Fruit fly (Drosophila melanogaster) whole organism, embryonic: ENCODE measurements around the gene Cpr65Aw.
A peak's percentile ranks its signal among the peaks of the same experiment; 100 is the strongest.

ENCODE experiments used
- ATbp ChIP-seq: fragments of 200-800 bp; sonication (Bioruptor generic); optimal IDR thresholded peaks from 2 replicates; lab custom pipeline; 2017; ENCODE audit warnings: missing biosample characterization, mild to moderate bottlenecking, missing genetic modification characterization, missing genetic modification reagents
- CG10209 ChIP-seq: fragments of 200-800 bp; sonication (Bioruptor generic); optimal IDR thresholded peaks from 3 replicates; lab custom pipeline; 2017; ENCODE audit warnings: missing biosample characterization, mild to moderate bottlenecking, missing genetic modification characterization, missing genetic modification reagents
- CG11456 ChIP-seq: fragments of 200-800 bp; sonication (Bioruptor generic); IDR thresholded peaks from 3 replicates; pipeline ENCODE4 v1.3.6; 2022; ENCODE audit warnings: missing biosample characterization, missing genetic modification characterization
- CG14050 ChIP-seq: fragments of 200-800 bp; sonication (Bioruptor generic); IDR thresholded peaks from 3 replicates; pipeline ENCODE4 v1.3.6; 2022; ENCODE audit warnings: missing biosample characterization, missing genetic modification characterization
- CG15011 ChIP-seq: fragments of 200-800 bp; sonication (Bioruptor generic); optimal IDR thresholded peaks from 3 replicates; lab custom pipeline; 2018; ENCODE audit warnings: missing biosample characterization, mild to moderate bottlenecking, missing genetic modification characterization
- CG1647 ChIP-seq: fragments of 200-800 bp; sonication (Bioruptor generic); optimal IDR thresholded peaks from 3 replicates; lab custom pipeline; 2016; ENCODE audit warnings: missing biosample characterization, missing genetic modification characterization
- CG16779 ChIP-seq: fragments of 200-800 bp; sonication (Bioruptor generic); IDR thresholded peaks from 2 replicates; pipeline ENCODE4 v1.3.6; 2022; ENCODE audit warnings: missing biosample characterization, missing genetic modification characterization
- CG17912 ChIP-seq: fragments of 200-800 bp; sonication (Bioruptor generic); optimal IDR thresholded peaks from 2 replicates; lab custom pipeline; 2018; ENCODE audit warnings: missing biosample characterization, mild to moderate bottlenecking, missing genetic modification characterization
- CG18764 ChIP-seq: fragments of 200-800 bp; sonication (Bioruptor generic); optimal IDR thresholded peaks from 3 replicates; lab custom pipeline; 2016; ENCODE audit warnings: missing biosample characterization, missing genetic modification characterization
- CG2199 ChIP-seq: fragments of 200-800 bp; sonication (Bioruptor generic); IDR thresholded peaks from 3 replicates; pipeline ENCODE4 v1.3.6; 2022; ENCODE audit warnings: missing biosample characterization, missing genetic modification characterization
- CG4282 ChIP-seq: fragments of 200-800 bp; sonication (Bioruptor generic); optimal IDR thresholded peaks from 2 replicates; lab custom pipeline; 2016; ENCODE audit warnings: missing biosample characterization, missing genetic modification characterization
- CG4707 ChIP-seq: fragments of 200-800 bp; sonication (Bioruptor generic); optimal IDR thresholded peaks from 2 replicates; lab custom pipeline; 2018; ENCODE audit warnings: missing biosample characterization, mild to moderate bottlenecking, missing genetic modification characterization, moderate library complexity
- CG4854 ChIP-seq: fragments of 200-800 bp; sonication (Bioruptor generic); optimal IDR thresholded peaks from 2 replicates; lab custom pipeline; 2016; ENCODE audit warnings: missing biosample characterization, missing genetic modification characterization, inconsistent platforms
- CG7357 ChIP-seq: fragments of 200-800 bp; sonication (Bioruptor generic); IDR thresholded peaks from 3 replicates; pipeline ENCODE4 v1.3.6; 2022; ENCODE audit warnings: missing biosample characterization, missing genetic modification characterization
- CG7786 ChIP-seq: fragments of 200-800 bp; sonication (Bioruptor generic); optimal IDR thresholded peaks from 2 replicates; lab custom pipeline; 2016; ENCODE audit warnings: missing biosample characterization, missing genetic modification characterization
- CG7963 ChIP-seq: fragments of 200-800 bp; sonication (Bioruptor generic); IDR thresholded peaks from 3 replicates; pipeline ENCODE4 v1.3.6; 2022; ENCODE audit warnings: missing biosample characterization, missing genetic modification characterization; ENCODE audit not compliant: partially characterized antibody
- CHES-1-like ChIP-seq: fragments of 200-800 bp; sonication (Bioruptor generic); optimal IDR thresholded peaks from 2 replicates; lab custom pipeline; 2016; ENCODE audit warnings: missing biosample characterization, missing genetic modification characterization
- D ChIP-seq, 2 experiments: fragments of 200-800 bp in 1 of 2; fragments of >200 bp in 1 of 2; sonication (Bioruptor generic) in 1 of 2; optimal IDR thresholded peaks; 2 replicates in 1 of 2; 3 replicates in 1 of 2; lab custom pipeline; 2017; ENCODE audit warnings: mild to moderate bottlenecking in 1 of 2, missing biosample characterization in 1 of 2, missing genetic modification characterization in 1 of 2, missing genetic modification reagents in 1 of 2
- Dll ChIP-seq: fragments of 200-800 bp; sonication (Bioruptor generic); IDR thresholded peaks from 4 replicates; pipeline ENCODE4 v1.3.6; 2022; ENCODE audit warnings: missing biosample characterization, missing genetic modification characterization; ENCODE audit not compliant: partially characterized antibody
- Doc2 ChIP-seq: fragments of 200-800 bp; sonication (Bioruptor generic); IDR thresholded peaks from 2 replicates; pipeline ENCODE4 v1.3.6; 2022; ENCODE audit warnings: missing biosample characterization, missing genetic modification characterization
- H2.0 ChIP-seq: fragments of 200-800 bp; sonication (Bioruptor generic); IDR thresholded peaks from 2 replicates; pipeline ENCODE4 v1.3.6; 2022; ENCODE audit warnings: missing biosample characterization, missing genetic modification characterization
- HLH3B ChIP-seq: fragments of 200-800 bp; sonication (Bioruptor generic); IDR thresholded peaks from 2 replicates; pipeline ENCODE4 v1.3.6; 2022; ENCODE audit warnings: missing biosample characterization, missing genetic modification characterization
- Hmx ChIP-seq: fragments of 200-800 bp; sonication (Bioruptor generic); optimal IDR thresholded peaks from 2 replicates; lab custom pipeline; 2016; ENCODE audit warnings: missing biosample characterization, missing genetic modification characterization
- Hsf ChIP-seq: fragments of 200-800 bp; sonication (Bioruptor generic); optimal IDR thresholded peaks from 3 replicates; lab custom pipeline; 2016; ENCODE audit warnings: missing biosample characterization, missing genetic modification characterization
- MTF-1 ChIP-seq: fragments of 200-800 bp; sonication (Bioruptor generic); optimal IDR thresholded peaks from 2 replicates; lab custom pipeline; 2018; ENCODE audit warnings: missing biosample characterization, mild to moderate bottlenecking, missing genetic modification characterization, borderline replicate concordance
- Nf-YA ChIP-seq: fragments of 200-800 bp; sonication (Bioruptor generic); IDR thresholded peaks from 2 replicates; pipeline ENCODE4 v1.3.6; 2022; ENCODE audit warnings: missing biosample characterization, missing genetic modification characterization
- Oli ChIP-seq: fragments of 200-800 bp; sonication (Bioruptor generic); optimal IDR thresholded peaks from 2 replicates; lab custom pipeline; 2018; ENCODE audit warnings: missing biosample characterization, mild to moderate bottlenecking, missing genetic modification characterization, moderate library complexity
- Pdp1 ChIP-seq, 2 experiments: fragments of 200-800 bp; sonication (Bioruptor generic); optimal IDR thresholded peaks; 3 replicates each; lab custom pipeline; 2016; ENCODE audit warnings: missing biosample characterization in 2 of 2, missing genetic modification characterization in 2 of 2, mild to moderate bottlenecking in 1 of 2, moderate library complexity in 1 of 2
- Scr ChIP-seq: fragments of 200-800 bp; sonication (Bioruptor generic); IDR thresholded peaks from 2 replicates; pipeline ENCODE4 v1.3.6; 2022; ENCODE audit warnings: missing biosample characterization, missing genetic modification characterization; ENCODE audit not compliant: partially characterized antibody
- amos ChIP-seq: fragments of 200-800 bp; sonication (Bioruptor generic); IDR thresholded peaks from 2 replicates; pipeline ENCODE4 v1.3.6; 2022; ENCODE audit warnings: missing biosample characterization, missing genetic modification characterization; ENCODE audit not compliant: partially characterized antibody
- bab2 ChIP-seq: fragments of 200-800 bp; sonication (Bioruptor generic); optimal IDR thresholded peaks from 2 replicates; lab custom pipeline; 2016; ENCODE audit warnings: missing biosample characterization, missing genetic modification characterization
- bcd ChIP-seq: fragments of 200-800 bp; sonication (Bioruptor generic); optimal IDR thresholded peaks from 2 replicates; lab custom pipeline; 2017; ENCODE audit warnings: missing biosample characterization, mild to moderate bottlenecking, missing genetic modification characterization
- br ChIP-seq: fragments of >200 bp; optimal IDR thresholded peaks from 2 replicates; lab custom pipeline; 2017
- ci ChIP-seq: fragments of 200-800 bp; sonication (Bioruptor generic); IDR thresholded peaks from 3 replicates; pipeline ENCODE4 v1.3.6; 2022; ENCODE audit warnings: missing biosample characterization, missing genetic modification characterization
- crol ChIP-seq: fragments of 200-800 bp; sonication (Bioruptor generic); IDR thresholded peaks from 2 replicates; pipeline ENCODE4 v1.3.6; 2022; ENCODE audit warnings: missing biosample characterization, missing genetic modification characterization
- dimm ChIP-seq: fragments of 200-800 bp; sonication (Bioruptor generic); IDR thresholded peaks from 2 replicates; pipeline ENCODE4 v1.3.6; 2022; ENCODE audit warnings: missing biosample characterization, missing genetic modification characterization
- en ChIP-seq: fragments of 200-800 bp; sonication (Bioruptor generic); optimal IDR thresholded peaks from 2 replicates; lab custom pipeline; 2016; ENCODE audit warnings: missing biosample characterization, missing genetic modification characterization
- gro ChIP-seq: fragments of 200-800 bp; sonication (Bioruptor generic); optimal IDR thresholded peaks from 2 replicates; lab custom pipeline; 2016; ENCODE audit warnings: missing biosample characterization, missing genetic modification characterization
- gsb ChIP-seq: fragments of 200-800 bp; sonication (Bioruptor generic); IDR thresholded peaks from 2 replicates; pipeline ENCODE4 v1.3.6; 2022; ENCODE audit warnings: missing biosample characterization, missing genetic modification characterization
- hbn ChIP-seq: fragments of 200-800 bp; sonication (Bioruptor generic); IDR thresholded peaks from 2 replicates; pipeline ENCODE4 v1.3.6; 2022; ENCODE audit warnings: missing biosample characterization, missing genetic modification characterization; ENCODE audit not compliant: partially characterized antibody
- jigr1 ChIP-seq: fragments of 200-800 bp; sonication (Bioruptor generic); IDR thresholded peaks from 3 replicates; pipeline ENCODE4 v1.3.6; 2022; ENCODE audit warnings: missing biosample characterization, missing genetic modification characterization
- kay ChIP-seq: fragments of 200-800 bp; sonication (Bioruptor generic); optimal IDR thresholded peaks from 2 replicates; lab custom pipeline; 2016; ENCODE audit warnings: missing biosample characterization, missing genetic modification characterization
- nau ChIP-seq: fragments of 200-800 bp; sonication (Bioruptor generic); optimal IDR thresholded peaks from 3 replicates; lab custom pipeline; 2017; ENCODE audit warnings: missing biosample characterization, mild to moderate bottlenecking, missing genetic modification characterization, missing genetic modification reagents
- pum ChIP-seq: fragments of 200-800 bp; sonication (Bioruptor generic); optimal IDR thresholded peaks from 2 replicates; lab custom pipeline; 2016; ENCODE audit warnings: missing biosample characterization, missing genetic modification characterization
- sim ChIP-seq: fragments of 200-800 bp; sonication (Bioruptor generic); IDR thresholded peaks from 2 replicates; pipeline ENCODE4 v1.3.6; 2022; ENCODE audit warnings: missing biosample characterization, missing genetic modification characterization
- slou ChIP-seq: fragments of 200-800 bp; sonication (Bioruptor generic); optimal IDR thresholded peaks from 3 replicates; lab custom pipeline; 2016; ENCODE audit warnings: missing biosample characterization, missing genetic modification characterization
- tup ChIP-seq: fragments of 200-800 bp; sonication (Bioruptor generic); optimal IDR thresholded peaks from 2 replicates; lab custom pipeline; 2016; ENCODE audit warnings: missing biosample characterization, mild to moderate bottlenecking, missing genetic modification characterization, moderate library complexity
- unc-4 ChIP-seq: fragments of 200-800 bp; sonication (Bioruptor generic); IDR thresholded peaks from 2 replicates; pipeline ENCODE4 v1.3.6; 2022; ENCODE audit warnings: missing biosample characterization, missing genetic modification characterization; ENCODE audit not compliant: partially characterized antibody
- wek ChIP-seq: fragments of 200-800 bp; sonication (Bioruptor generic); optimal IDR thresholded peaks from 3 replicates; lab custom pipeline; 2018; ENCODE audit warnings: missing biosample characterization, mild to moderate bottlenecking, missing genetic modification characterization, moderate library complexity

The Cpr65Aw gene

DNA sequence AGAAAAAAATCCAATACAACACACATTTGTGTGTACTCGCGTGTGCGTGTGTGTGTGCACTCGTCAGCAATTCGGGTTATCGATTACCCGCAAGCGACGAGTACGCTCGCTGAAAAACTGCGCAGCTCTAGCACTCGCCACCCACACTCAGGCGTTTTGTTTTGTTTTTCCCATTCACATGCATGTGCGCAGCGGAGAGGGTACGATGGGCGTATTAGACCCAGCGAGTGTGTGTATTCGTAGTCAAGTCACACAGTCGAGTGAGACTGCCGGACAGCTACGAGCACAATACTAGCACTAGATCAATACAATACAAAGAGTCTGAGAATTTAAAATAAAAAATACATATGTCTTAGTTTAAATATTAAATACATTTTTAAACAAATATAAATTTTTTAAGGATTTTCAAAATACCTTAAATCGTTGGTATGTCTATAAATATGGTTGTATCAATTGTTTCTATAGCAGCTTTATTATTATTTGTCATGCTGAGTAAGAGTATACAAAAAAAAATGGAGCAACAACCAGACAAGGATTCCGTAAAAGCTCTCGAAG lies 42.7 kb upstream of the Cpr65Aw start, which contains the start of the genes D19B and CG43293 (continued):
- TF ChIP-seq gsb (GFP tag; lab: Robert Waterston, UW), result peak; percentile 75
- peak; percentile 84 for TF ChIP-seq CG7786 (GFP tag; lab: Kevin White, UChicago)
- peak; percentile 48 for TF ChIP-seq Hmx (GFP tag; lab: Kevin White, UChicago)
- TF ChIP-seq CG4854 (GFP tag; lab: Kevin White, UChicago), result peak; percentile 73
- peak; percentile 93 for TF ChIP-seq H2.0 (GFP tag; lab: Robert Waterston, UW)
- TF ChIP-seq Hsf (GFP tag; lab: Kevin White, UChicago), result peak; percentile 86
- TF ChIP-seq Doc2, result no peak
- 0 out of 3 replicates have a peak, but pooled peaks have one; percentile 24 for TF ChIP-seq jigr1 (GFP tag; lab: Robert Waterston, UW)
- TF ChIP-seq CG16779 (GFP tag; lab: Robert Waterston, UW), result peak; percentile 89
- TF ChIP-seq CG4282 (GFP tag; lab: Kevin White, UChicago), result peak; percentile 70
- TF ChIP-seq bab2 (GFP tag; lab: Kevin White, UChicago), result peak; percentile 91
- TF ChIP-seq br, result no peak
- peak; percentile 82 for TF ChIP-seq CG2199 (GFP tag; lab: Robert Waterston, UW)
- peak; percentile 82 for TF ChIP-seq MTF-1
- peak; percentile 45; the same call in 1 of the 3 replicates for TF ChIP-seq CG7963
- TF ChIP-seq HLH3B (GFP tag; lab: Robert Waterston, UW), result peak; percentile 91
- TF ChIP-seq slou, result peak; percentile 59
- TF ChIP-seq Scr (GFP tag; lab: Robert Waterston, UW), result peak; percentile 53; the same call in 1 of the 2 replicates
- peak; percentile 80 for TF ChIP-seq pum (GFP tag; lab: Kevin White, UChicago)
- peak; percentile 92 for TF ChIP-seq CHES-1-like
- TF ChIP-seq amos (GFP tag; lab: Robert Waterston, UW), result peak; percentile 55; the same call in 1 of the 2 replicates
- TF ChIP-seq ci (GFP tag; lab: Robert Waterston, UW), result peak; percentile 97
- TF ChIP-seq D (optimal IDR thresholded peaks at IDR 0.05; lab: Kevin White, UChicago), result peak; percentile 82
- TF ChIP-seq D (GFP tag; optimal IDR thresholded peaks at IDR 0.05; lab: Kevin White, UChicago), result peak; percentile 80
- peak; percentile 82 for TF ChIP-seq CG14050 (GFP tag; lab: Robert Waterston, UW)
- TF ChIP-seq CG7357 (GFP tag; lab: Robert Waterston, UW), result peak; percentile 54; the same call in 1 of the 3 replicates
- TF ChIP-seq CG11456, result peak; percentile 98
- TF ChIP-seq bcd (GFP tag; lab: Kevin White, UChicago), result peak; percentile 89
- TF ChIP-seq Pdp1 (GFP tag; optimal IDR thresholded peaks at IDR 0.05; lab: Kevin White, UChicago), result peak; percentile 82 to 87
- peak; percentile 76 for TF ChIP-seq ATbp
- peak; percentile 33 for TF ChIP-seq en (GFP tag; lab: Kevin White, UChicago)
- peak; percentile 47 for TF ChIP-seq CG17912
- peak; percentile 70 for TF ChIP-seq Nf-YA (GFP tag; lab: Robert Waterston, UW)
- peak; percentile 84 for TF ChIP-seq tup (GFP tag; lab: Kevin White, UChicago)
- peak; percentile 83 for TF ChIP-seq CG1647 (GFP tag; lab: Kevin White, UChicago)
- TF ChIP-seq unc-4, result peak; percentile 57; the same call in 1 of the 2 replicates
- peak; percentile 85 for TF ChIP-seq kay (GFP tag; lab: Kevin White, UChicago)
- peak; percentile 91 for TF ChIP-seq CG10209 (GFP tag; lab: Kevin White, UChicago)
- TF ChIP-seq CG15011 (GFP tag; lab: Kevin White, UChicago), result no peak
- TF ChIP-seq dimm (GFP tag; lab: Robert Waterston, UW), result peak; percentile 73
- TF ChIP-seq crol (GFP tag; lab: Robert Waterston, UW), result peak; percentile 34; the same call in 1 of the 2 replicates
- TF ChIP-seq hbn, result peak; percentile 45; the same call in 1 of the 2 replicates
- peak; percentile 83 for TF ChIP-seq Oli
- TF ChIP-seq nau (GFP tag; lab: Kevin White, UChicago), result no peak
- peak; percentile 65; the same call in 2 of the 4 replicates for TF ChIP-seq Dll (GFP tag; lab: Robert Waterston, UW)
- TF ChIP-seq CG4707 (GFP tag; lab: Kevin White, UChicago), result peak; percentile 91
- peak; percentile 91 for TF ChIP-seq gro
- peak; percentile 52 for TF ChIP-seq wek (GFP tag; lab: Kevin White, UChicago)
- TF ChIP-seq sim, result peak; percentile 69
- peak; percentile 85 for TF ChIP-seq CG18764 (GFP tag; lab: Kevin White, UChicago)
